Fruit fly (Drosophila melanogaster): ENCODE results near the gene CG5877.

- TF ChIP-seq h (optimal IDR thresholded peaks at IDR 0.05) (no peak), psq (optimal IDR thresholded peaks at IDR 0.05) (no peak), ttk (optimal IDR thresholded peaks at IDR 0.05) (no peak), Sin3A (optimal IDR thresholded peaks at IDR 0.05) (no peak), Myc (optimal IDR thresholded peaks at IDR 0.05) (no peak)
Observed at dm6 chrX:15342017-15342416, 49.2 kb downstream of the CG5877 start, which contains the start of gene CG9123.
